Worm (Caenorhabditis elegans) whole organism, L4/young adult: ENCODE data around the gene Y47D3A.14.

ENCODE experiments used
- W03F9.2 ChIP-seq: fragments of 150-350 bp; optimal IDR thresholded peaks from 2 replicates; lab custom pipeline; 2014; ENCODE audit warnings: missing biosample characterization, missing genetic modification characterization
- him-1 ChIP-seq: sonication (generic microtip); optimal IDR thresholded peaks from 2 replicates; lab custom pipeline; 2016; ENCODE audit warnings: missing genotype, missing genetic modification reagents, missing genetic modification characterization, missing compliant biosample characterization

DNA sequence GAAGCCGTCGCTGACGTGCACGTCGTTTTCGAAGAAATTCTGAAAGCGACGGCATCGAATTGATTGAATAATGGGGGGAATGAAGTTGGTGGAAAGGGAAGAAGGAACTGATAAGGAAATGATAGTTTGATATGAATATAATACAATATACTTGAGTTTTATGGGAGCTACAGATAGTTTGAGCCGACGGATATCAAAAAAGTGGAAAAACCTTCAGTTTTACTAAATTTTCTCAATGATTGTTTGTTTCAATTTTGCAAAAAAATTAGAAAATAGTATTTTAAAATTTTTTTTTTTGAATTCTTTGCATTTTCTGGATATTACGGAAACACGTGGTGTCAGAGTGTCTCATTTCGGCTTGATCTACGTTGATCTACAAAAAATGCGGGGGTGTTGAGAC is 34.1 kb upstream of the Y47D3A.14 start, which contains the start of gene obr-1:
- no peak for TF ChIP-seq him-1 (tag; lab: Kevin White, UChicago)
- TF ChIP-seq W03F9.2 (tag; lab: Kevin White, UChicago) = no peak
